Worm (Caenorhabditis elegans): ENCODE results near the gene F08F8.9.

The F08F8.9 gene

ce11 chrIII:7367012-7367760, 13.4 kb upstream of the F08F8.9 start, which contains the start of the genes T20B12.5 and T20B12.4:
Gene T20B12.5, minus strand, starts transcription at chrIII:7367112.
Gene T20B12.4, plus strand, starts transcription at chrIII:7367710.
- TF ChIP-seq tab-1 (GFP tag; IDR thresholded peaks at IDR 0.05) (no peak), ztf-23 (GFP tag; IDR thresholded peaks at IDR 0.05) (no peak), flt-1 (GFP tag; IDR thresholded peaks at IDR 0.05) (no peak), klf-2 (GFP tag; conservative IDR thresholded peaks at IDR 0.05) (no peak), ztf-29 (GFP tag; IDR thresholded peaks at IDR 0.05) (no peak), ref-1 (GFP tag; conservative IDR thresholded peaks at IDR 0.05) (no peak), med-1 (GFP tag; optimal IDR thresholded peaks at IDR 0.05; ENCODE audit: insufficient read depth) (no peak), T22C8.4 (GFP tag; IDR thresholded peaks at IDR 0.05) (no peak), cog-1 (tag; optimal IDR thresholded peaks at IDR 0.05) (no peak)

- TF ChIP-seq tab-1 (GFP tag; IDR thresholded peaks at IDR 0.05) (no peak), klf-2 (GFP tag; conservative IDR thresholded peaks at IDR 0.05) (no peak), ztf-29 (GFP tag; IDR thresholded peaks at IDR 0.05) (no peak), flt-1 (GFP tag; IDR thresholded peaks at IDR 0.05) (no peak), ref-1 (GFP tag; conservative IDR thresholded peaks at IDR 0.05) (no peak), med-1 (GFP tag; optimal IDR thresholded peaks at IDR 0.05; ENCODE audit: insufficient read depth) (no peak), ztf-23 (GFP tag; IDR thresholded peaks at IDR 0.05) (no peak), T22C8.4 (GFP tag; IDR thresholded peaks at IDR 0.05) (no peak), cog-1 (tag; optimal IDR thresholded peaks at IDR 0.05) (no peak)
These were observed 11.8 kb upstream of the F08F8.9 start, which contains the start of gene F08F8.11 for ce11 chrIII:7365602-7366001. Gene F08F8.11, plus strand, starts transcription at chrIII:7365902.

ce11 chrIII:7359037-7359548, 5.3 kb upstream of the F08F8.9 start, which contains the start of the genes eco-1 and hmgr-1:
Gene eco-1, minus strand, starts transcription at chrIII:7359095.
Gene hmgr-1, plus strand, starts transcription at chrIII:7359498.
- TF ChIP-seq ztf-29 (GFP tag; IDR thresholded peaks at IDR 0.05), result no peak
- TF ChIP-seq flt-1 (GFP tag; IDR thresholded peaks at IDR 0.05), result no peak
- no peak for TF ChIP-seq tab-1 (GFP tag; IDR thresholded peaks at IDR 0.05)
- no peak for TF ChIP-seq T22C8.4 (GFP tag; IDR thresholded peaks at IDR 0.05)
- 0 out of 2 replicates have a peak, but pooled peaks have one; percentile 27 for TF ChIP-seq ztf-23 (GFP tag; IDR thresholded peaks at IDR 0.05)

ce11 chrIII:7358627-7359026, 4.9 kb upstream of the F08F8.9 start:
- TF ChIP-seq klf-2 (GFP tag; conservative IDR thresholded peaks at IDR 0.05), result no peak
- TF ChIP-seq flt-1 (GFP tag; IDR thresholded peaks at IDR 0.05), result no peak
- TF ChIP-seq cog-1 (tag; optimal IDR thresholded peaks at IDR 0.05), result no peak
- TF ChIP-seq ztf-29 (GFP tag; IDR thresholded peaks at IDR 0.05), result no peak
- TF ChIP-seq tab-1 (GFP tag; IDR thresholded peaks at IDR 0.05), result no peak
- no peak for TF ChIP-seq ztf-23 (GFP tag; IDR thresholded peaks at IDR 0.05)
- TF ChIP-seq T22C8.4 (GFP tag; IDR thresholded peaks at IDR 0.05), result no peak
- no peak for TF ChIP-seq med-1 (GFP tag; optimal IDR thresholded peaks at IDR 0.05; ENCODE audit: insufficient read depth)
- TF ChIP-seq ref-1 (GFP tag; conservative IDR thresholded peaks at IDR 0.05), result no peak

- TF ChIP-seq flt-1 (GFP tag; IDR thresholded peaks at IDR 0.05), result no peak
- TF ChIP-seq ztf-23 (GFP tag; IDR thresholded peaks at IDR 0.05), result peak; percentile 17; the same call in 1 of the 2 replicates
- no peak for TF ChIP-seq tab-1 (GFP tag; IDR thresholded peaks at IDR 0.05)
- TF ChIP-seq T22C8.4 (GFP tag; IDR thresholded peaks at IDR 0.05), result no peak
- no peak for TF ChIP-seq med-1 (GFP tag; optimal IDR thresholded peaks at IDR 0.05; ENCODE audit: insufficient read depth)
- no peak for TF ChIP-seq ref-1 (GFP tag; conservative IDR thresholded peaks at IDR 0.05)
- TF ChIP-seq ztf-29 (GFP tag; IDR thresholded peaks at IDR 0.05), result no peak
- TF ChIP-seq cog-1 (tag; optimal IDR thresholded peaks at IDR 0.05), result peak; percentile 19
- TF ChIP-seq klf-2 (GFP tag; conservative IDR thresholded peaks at IDR 0.05), result no peak
These were observed 3.6 kb upstream of the F08F8.9 start, which contains the start of gene F08F8.10 for ce11 chrIII:7357356-7357755. Gene F08F8.10, minus strand, starts transcription at chrIII:7357393.

ce11 chrIII:7349075-7349474, 4.7 kb downstream of the F08F8.9 start, which contains the start of gene gos-28:
Gene gos-28, minus strand, starts transcription at chrIII:7349175.
- no peak for TF ChIP-seq klf-2 (GFP tag; conservative IDR thresholded peaks at IDR 0.05)

- no peak for TF ChIP-seq ztf-23 (GFP tag; IDR thresholded peaks at IDR 0.05)
- TF ChIP-seq flt-1 (GFP tag; IDR thresholded peaks at IDR 0.05), result no peak
- TF ChIP-seq klf-2 (GFP tag; conservative IDR thresholded peaks at IDR 0.05), result no peak
- no peak for TF ChIP-seq med-1 (GFP tag; optimal IDR thresholded peaks at IDR 0.05; ENCODE audit: insufficient read depth)
- no peak for TF ChIP-seq cog-1 (tag; optimal IDR thresholded peaks at IDR 0.05)
- no peak for TF ChIP-seq ztf-29 (GFP tag; IDR thresholded peaks at IDR 0.05)
- TF ChIP-seq tab-1 (GFP tag; IDR thresholded peaks at IDR 0.05), result no peak
- no peak for TF ChIP-seq ref-1 (GFP tag; conservative IDR thresholded peaks at IDR 0.05)
- no peak for TF ChIP-seq T22C8.4 (GFP tag; IDR thresholded peaks at IDR 0.05)
These were observed 6.7 kb downstream of the F08F8.9 start, which contains the start of gene F08F8.7 for ce11 chrIII:7347049-7347448. Gene F08F8.7, minus strand, starts transcription at chrIII:7347149.

ce11 chrIII:7343389-7343788, 10.4 kb downstream of the F08F8.9 start, which contains the start of gene F08F8.6:
Gene F08F8.6, plus strand, starts transcription at chrIII:7343689.
- no peak for TF ChIP-seq ref-1 (GFP tag; conservative IDR thresholded peaks at IDR 0.05)
- TF ChIP-seq tab-1 (GFP tag; IDR thresholded peaks at IDR 0.05), result no peak
- no peak for TF ChIP-seq flt-1 (GFP tag; IDR thresholded peaks at IDR 0.05)
- TF ChIP-seq T22C8.4 (GFP tag; IDR thresholded peaks at IDR 0.05), result no peak

- TF ChIP-seq ztf-23 (GFP tag; IDR thresholded peaks at IDR 0.05) (no peak), tab-1 (GFP tag; IDR thresholded peaks at IDR 0.05) (no peak), cog-1 (tag; optimal IDR thresholded peaks at IDR 0.05) (no peak), flt-1 (GFP tag; IDR thresholded peaks at IDR 0.05) (no peak), med-1 (GFP tag; optimal IDR thresholded peaks at IDR 0.05; ENCODE audit: insufficient read depth) (no peak), ref-1 (GFP tag; conservative IDR thresholded peaks at IDR 0.05) (no peak), ztf-29 (GFP tag; IDR thresholded peaks at IDR 0.05) (no peak), T22C8.4 (GFP tag; IDR thresholded peaks at IDR 0.05) (no peak), klf-2 (GFP tag; conservative IDR thresholded peaks at IDR 0.05) (no peak)
These were observed 14.6 kb downstream of the F08F8.9 start for ce11 chrIII:7339138-7339537.

All from whole organism, midembryonic.